Fruit fly (Drosophila melanogaster) whole organism, embryonic: ENCODE data around the gene CG42525.

Experiments used
- Abd-B ChIP-seq: fragments of 200-800 bp; sonication (Bioruptor generic); optimal IDR thresholded peaks from 2 replicates; lab custom pipeline; 2018; ENCODE audit warnings: missing biosample characterization, mild to moderate bottlenecking, missing genetic modification characterization, moderate library complexity
- Antp ChIP-seq: fragments of 200-800 bp; sonication (Bioruptor generic); optimal IDR thresholded peaks from 3 replicates; lab custom pipeline; 2016; ENCODE audit warnings: missing biosample characterization, missing genetic modification characterization
- Atf-2 ChIP-seq: fragments of 200-800 bp; sonication (Bioruptor generic); optimal IDR thresholded peaks from 2 replicates; lab custom pipeline; 2016; ENCODE audit warnings: missing biosample characterization, missing genetic modification characterization
- CG11560 ChIP-seq: fragments of 200-800 bp; sonication (Bioruptor generic); IDR thresholded peaks from 3 replicates; pipeline ENCODE4 v1.3.6; 2022; ENCODE audit warnings: missing biosample characterization, missing genetic modification characterization
- CG13287 ChIP-seq: fragments of 200-800 bp; sonication (Bioruptor generic); IDR thresholded peaks from 2 replicates; pipeline ENCODE4 v1.3.6; 2022; ENCODE audit warnings: missing biosample characterization, missing genetic modification characterization; ENCODE audit not compliant: partially characterized antibody
- CG13296 ChIP-seq: fragments of 200-800 bp; sonication (Bioruptor generic); optimal IDR thresholded peaks from 3 replicates; lab custom pipeline; 2018; ENCODE audit warnings: missing biosample characterization, mild to moderate bottlenecking, missing genetic modification characterization
- CG14014 ChIP-seq: fragments of 200-800 bp; sonication (Bioruptor generic); IDR thresholded peaks from 2 replicates; pipeline ENCODE4 v1.3.6; 2022; ENCODE audit warnings: missing biosample characterization, missing genetic modification characterization
- CG14710 ChIP-seq: fragments of 200-800 bp; sonication (Bioruptor generic); optimal IDR thresholded peaks from 3 replicates; lab custom pipeline; 2019; ENCODE audit warnings: missing biosample characterization, mild to moderate bottlenecking, missing genetic modification characterization, moderate library complexity
- CG14860 ChIP-seq: fragments of 200-800 bp; sonication (Bioruptor generic); IDR thresholded peaks from 3 replicates; pipeline ENCODE4 v1.3.6; 2022; ENCODE audit warnings: missing biosample characterization, missing genetic modification characterization; ENCODE audit not compliant: partially characterized antibody
- CG1647 ChIP-seq: fragments of 200-800 bp; sonication (Bioruptor generic); optimal IDR thresholded peaks from 3 replicates; lab custom pipeline; 2016; ENCODE audit warnings: missing biosample characterization, missing genetic modification characterization
- CG17361 ChIP-seq: fragments of 200-800 bp; sonication (Bioruptor generic); IDR thresholded peaks from 3 replicates; pipeline ENCODE4 v1.3.6; 2022; ENCODE audit warnings: missing biosample characterization, missing genetic modification characterization
- CG18011 ChIP-seq: fragments of 200-800 bp; sonication (Bioruptor generic); optimal IDR thresholded peaks from 2 replicates; lab custom pipeline; 2017; ENCODE audit warnings: missing biosample characterization, missing genetic modification characterization, mild to moderate bottlenecking, moderate library complexity, missing genotype
- CG18599 ChIP-seq: fragments of 200-800 bp; sonication (Bioruptor generic); optimal IDR thresholded peaks from 3 replicates; lab custom pipeline; 2017; ENCODE audit warnings: missing biosample characterization, missing genetic modification characterization, mild to moderate bottlenecking, moderate library complexity, missing genetic modification reagents
- CG30403 ChIP-seq: fragments of 200-800 bp; sonication (Bioruptor generic); optimal IDR thresholded peaks from 3 replicates; lab custom pipeline; 2016; ENCODE audit warnings: missing biosample characterization, missing genetic modification characterization
- CG3065 ChIP-seq: fragments of 200-800 bp; sonication (Bioruptor generic); optimal IDR thresholded peaks from 2 replicates; lab custom pipeline; 2016; ENCODE audit warnings: missing biosample characterization, missing genetic modification characterization
- CG4424 ChIP-seq: fragments of 200-800 bp; sonication (Bioruptor generic); optimal IDR thresholded peaks from 3 replicates; lab custom pipeline; 2016; ENCODE audit warnings: missing biosample characterization, missing genetic modification characterization
- CG6654 ChIP-seq: fragments of 200-800 bp; sonication (Bioruptor generic); optimal IDR thresholded peaks from 2 replicates; lab custom pipeline; 2017; ENCODE audit warnings: missing biosample characterization, mild to moderate bottlenecking, missing genetic modification characterization
- CG6791 ChIP-seq: fragments of 200-800 bp; sonication (Bioruptor generic); IDR thresholded peaks from 3 replicates; pipeline ENCODE4 v1.3.6; 2022; ENCODE audit warnings: missing biosample characterization, missing genetic modification characterization; ENCODE audit not compliant: partially characterized antibody
- CG7357 ChIP-seq: fragments of 200-800 bp; sonication (Bioruptor generic); IDR thresholded peaks from 3 replicates; pipeline ENCODE4 v1.3.6; 2022; ENCODE audit warnings: missing biosample characterization, missing genetic modification characterization
- CG7928 ChIP-seq: fragments of 200-800 bp; sonication (Bioruptor generic); optimal IDR thresholded peaks from 2 replicates; lab custom pipeline; 2017; ENCODE audit warnings: missing biosample characterization, mild to moderate bottlenecking, missing genetic modification characterization
- CG9215 ChIP-seq: fragments of 200-800 bp; sonication (Bioruptor generic); IDR thresholded peaks from 2 replicates; pipeline ENCODE4 v1.3.6; 2022; ENCODE audit warnings: missing biosample characterization, missing genetic modification characterization
- CoRest ChIP-seq: fragments of 200-800 bp; sonication (Bioruptor generic); optimal IDR thresholded peaks from 3 replicates; lab custom pipeline; 2018; ENCODE audit warnings: missing biosample characterization, mild to moderate bottlenecking, missing genetic modification characterization, moderate library complexity
- Dll ChIP-seq: fragments of 200-800 bp; sonication (Bioruptor generic); IDR thresholded peaks from 4 replicates; pipeline ENCODE4 v1.3.6; 2022; ENCODE audit warnings: missing biosample characterization, missing genetic modification characterization; ENCODE audit not compliant: partially characterized antibody
- ERR ChIP-seq: fragments of 200-800 bp; sonication (Bioruptor generic); optimal IDR thresholded peaks from 2 replicates; lab custom pipeline; 2016; ENCODE audit warnings: missing biosample characterization, missing genetic modification characterization
- Ets97D ChIP-seq: fragments of 200-800 bp; sonication (Bioruptor generic); optimal IDR thresholded peaks from 3 replicates; lab custom pipeline; 2016; ENCODE audit warnings: missing biosample characterization, missing genetic modification characterization
- HmgZ ChIP-seq: fragments of 200-800 bp; sonication (Bioruptor generic); optimal IDR thresholded peaks from 2 replicates; lab custom pipeline; 2018; ENCODE audit warnings: missing biosample characterization, mild to moderate bottlenecking, missing genetic modification characterization
- MTF-1 ChIP-seq: fragments of 200-800 bp; sonication (Bioruptor generic); optimal IDR thresholded peaks from 2 replicates; lab custom pipeline; 2018; ENCODE audit warnings: missing biosample characterization, mild to moderate bottlenecking, missing genetic modification characterization, borderline replicate concordance
- Optix ChIP-seq: fragments of 200-800 bp; sonication (Bioruptor generic); IDR thresholded peaks from 3 replicates; pipeline ENCODE4 v1.3.6; 2022; ENCODE audit warnings: missing biosample characterization, missing genetic modification characterization
- PHDP ChIP-seq: fragments of 200-800 bp; sonication (Bioruptor generic); optimal IDR thresholded peaks from 3 replicates; lab custom pipeline; 2018; ENCODE audit warnings: missing biosample characterization, mild to moderate bottlenecking, missing genetic modification characterization, moderate library complexity
- YL-1 ChIP-seq: fragments of 200-800 bp; sonication (Bioruptor generic); optimal IDR thresholded peaks from 3 replicates; lab custom pipeline; 2017; ENCODE audit warnings: missing biosample characterization, mild to moderate bottlenecking, missing genetic modification characterization
- ab ChIP-seq: fragments of 200-800 bp; sonication (Bioruptor generic); optimal IDR thresholded peaks from 2 replicates; lab custom pipeline; 2016; ENCODE audit warnings: missing biosample characterization, missing genetic modification characterization
- ac ChIP-seq: fragments of 200-800 bp; sonication (Bioruptor generic); optimal IDR thresholded peaks from 3 replicates; lab custom pipeline; 2017; ENCODE audit warnings: missing biosample characterization, mild to moderate bottlenecking, missing genetic modification characterization
- az2 ChIP-seq: fragments of 200-800 bp; sonication (Bioruptor generic); optimal IDR thresholded peaks from 3 replicates; lab custom pipeline; 2016; ENCODE audit warnings: missing biosample characterization, missing genetic modification characterization
- chinmo ChIP-seq: fragments of 200-800 bp; sonication (Bioruptor generic); IDR thresholded peaks from 4 replicates; pipeline ENCODE4 v1.3.6; 2022; ENCODE audit warnings: missing biosample characterization, missing genetic modification characterization; ENCODE audit not compliant: partially characterized antibody
- crc ChIP-seq: fragments of 200-800 bp; sonication (Bioruptor generic); optimal IDR thresholded peaks from 2 replicates; lab custom pipeline; 2016; ENCODE audit warnings: missing biosample characterization, missing genetic modification characterization
- dimm ChIP-seq: fragments of 200-800 bp; sonication (Bioruptor generic); IDR thresholded peaks from 2 replicates; pipeline ENCODE4 v1.3.6; 2022; ENCODE audit warnings: missing biosample characterization, missing genetic modification characterization
- dmrt11E ChIP-seq: fragments of 200-800 bp; sonication (Bioruptor generic); optimal IDR thresholded peaks from 3 replicates; lab custom pipeline; 2018; ENCODE audit warnings: missing biosample characterization, mild to moderate bottlenecking, missing genetic modification characterization, moderate library complexity
- fd102C ChIP-seq: fragments of 200-800 bp; sonication (Bioruptor generic); optimal IDR thresholded peaks from 2 replicates; lab custom pipeline; 2018; ENCODE audit warnings: missing biosample characterization, mild to moderate bottlenecking, missing genetic modification characterization, moderate library complexity
- gfzf ChIP-seq: fragments of 200-800 bp; sonication (Bioruptor generic); optimal IDR thresholded peaks from 2 replicates; lab custom pipeline; 2016; ENCODE audit warnings: missing biosample characterization, mild to moderate bottlenecking, missing genetic modification characterization, moderate library complexity
- ind ChIP-seq: fragments of 200-800 bp; sonication (Bioruptor generic); optimal IDR thresholded peaks from 3 replicates; lab custom pipeline; 2016; ENCODE audit warnings: missing biosample characterization, missing genetic modification characterization
- inv ChIP-seq: fragments of 200-800 bp; sonication (Bioruptor generic); IDR thresholded peaks from 2 replicates; pipeline ENCODE4 v1.3.6; 2022; ENCODE audit warnings: missing biosample characterization, missing genetic modification characterization; ENCODE audit not compliant: partially characterized antibody
- kni ChIP-seq: fragments of 200-800 bp; sonication (Bioruptor generic); optimal IDR thresholded peaks from 3 replicates; lab custom pipeline; 2017; ENCODE audit warnings: mild to moderate bottlenecking, missing biosample characterization, missing genetic modification reagents, missing genetic modification characterization
- mirr ChIP-seq: fragments of 200-800 bp; sonication (Bioruptor generic); optimal IDR thresholded peaks from 3 replicates; lab custom pipeline; 2018; ENCODE audit warnings: missing biosample characterization, mild to moderate bottlenecking, missing genetic modification characterization
- mld ChIP-seq: fragments of 200-800 bp; sonication (Bioruptor generic); IDR thresholded peaks from 3 replicates; pipeline ENCODE4 v1.3.6; 2022; ENCODE audit warnings: missing biosample characterization, missing genetic modification characterization; ENCODE audit not compliant: partially characterized antibody
- nerfin-2 ChIP-seq: fragments of 200-800 bp; sonication (Bioruptor generic); IDR thresholded peaks from 2 replicates; pipeline ENCODE4 v1.3.6; 2022; ENCODE audit warnings: missing biosample characterization, missing genetic modification characterization; ENCODE audit not compliant: partially characterized antibody
- pfk ChIP-seq: fragments of 200-800 bp; sonication (Bioruptor generic); optimal IDR thresholded peaks from 2 replicates; lab custom pipeline; 2018; ENCODE audit warnings: missing biosample characterization, mild to moderate bottlenecking, missing genetic modification characterization, moderate library complexity
- rib ChIP-seq: fragments of 200-800 bp; sonication (Bioruptor generic); IDR thresholded peaks from 2 replicates; pipeline ENCODE4 v1.3.6; 2022; ENCODE audit warnings: missing biosample characterization, missing genetic modification characterization
- tgo ChIP-seq: fragments of 200-800 bp; sonication (Bioruptor generic); IDR thresholded peaks from 3 replicates; pipeline ENCODE4 v1.3.6; 2022; ENCODE audit warnings: missing biosample characterization, missing genetic modification characterization
- unpg ChIP-seq: fragments of 200-800 bp; sonication (Bioruptor generic); optimal IDR thresholded peaks from 3 replicates; lab custom pipeline; 2018; ENCODE audit warnings: missing biosample characterization, mild to moderate bottlenecking, missing genetic modification characterization, moderate library complexity
- zen ChIP-seq: fragments of 200-800 bp; sonication (Bioruptor generic); optimal IDR thresholded peaks from 3 replicates; lab custom pipeline; 2018; ENCODE audit warnings: missing biosample characterization, mild to moderate bottlenecking, missing genetic modification characterization, moderate library complexity

CG42525 gene

dm6 chr3L:3164951-3165350 lies 24.6 kb downstream of the CG42525 start, which contains the start of gene CG32280 (continued):
- TF ChIP-seq CG6654 (GFP tag; lab: Kevin White, UChicago) = no peak
- TF ChIP-seq CG17361 (GFP tag; lab: Robert Waterston, UW) = 0 out of 3 replicates have a peak, but pooled peaks have one; percentile 12
- TF ChIP-seq rib (GFP tag; lab: Robert Waterston, UW) = no peak
- no peak for TF ChIP-seq crc (GFP tag; lab: Kevin White, UChicago)
- TF ChIP-seq CG3065 = no peak
- TF ChIP-seq CG6791 = peak; percentile 89
- TF ChIP-seq Ets97D (GFP tag; lab: Kevin White, UChicago) = peak; percentile 38
- peak; percentile 4 for TF ChIP-seq PHDP (tag; lab: Kevin White, UChicago)
- peak; percentile 55 for TF ChIP-seq CG13296 (GFP tag; lab: Kevin White, UChicago)
- TF ChIP-seq unpg (GFP tag; lab: Kevin White, UChicago) = peak; percentile 20
- peak; percentile 6 for TF ChIP-seq CG4424 (GFP tag; lab: Kevin White, UChicago)
- TF ChIP-seq ERR (GFP tag; lab: Kevin White, UChicago) = peak; percentile 5
- peak; percentile 59 for TF ChIP-seq HmgZ (tag; lab: Kevin White, UChicago)
- TF ChIP-seq Antp (GFP tag; lab: Kevin White, UChicago) = peak; percentile 35
- peak; percentile 73; the same call in 1 of the 3 replicates for TF ChIP-seq mld (GFP tag; lab: Robert Waterston, UW)
- peak; percentile 69 for TF ChIP-seq pfk (GFP tag; lab: Kevin White, UChicago)
- no peak for TF ChIP-seq CG1647
- peak; percentile 26 for TF ChIP-seq CoRest (tag; lab: Kevin White, UChicago)
- no peak for TF ChIP-seq fd102C (GFP tag; lab: Kevin White, UChicago)
- TF ChIP-seq Optix (GFP tag; lab: Robert Waterston, UW) = no peak
- TF ChIP-seq ac (GFP tag; lab: Kevin White, UChicago) = no peak
- TF ChIP-seq CG14014 (GFP tag; lab: Robert Waterston, UW) = peak; percentile 16; the same call in 1 of the 2 replicates
- no peak for TF ChIP-seq dimm
- no peak for TF ChIP-seq ind (GFP tag; lab: Kevin White, UChicago)
- TF ChIP-seq mirr = peak; percentile 0
- peak; percentile 82 for TF ChIP-seq CG14860 (GFP tag; lab: Robert Waterston, UW)
- peak; percentile 82 for TF ChIP-seq Dll (GFP tag; lab: Robert Waterston, UW)
- TF ChIP-seq chinmo = peak; percentile 92; the same call in 3 of the 4 replicates
- peak; percentile 91 for TF ChIP-seq CG13287 (GFP tag; lab: Robert Waterston, UW)
- peak; percentile 1 for TF ChIP-seq az2 (GFP tag; lab: Kevin White, UChicago)
- no peak for TF ChIP-seq tgo
- no peak for TF ChIP-seq zen (tag; lab: Kevin White, UChicago)
- TF ChIP-seq CG7357 (GFP tag; lab: Robert Waterston, UW) = no peak
- TF ChIP-seq CG14710 (tag; lab: Kevin White, UChicago) = peak; percentile 31
- no peak for TF ChIP-seq Atf-2 (GFP tag; lab: Kevin White, UChicago)
- TF ChIP-seq nerfin-2 (GFP tag; lab: Robert Waterston, UW) = peak; percentile 81
- peak; percentile 24 for TF ChIP-seq YL-1 (GFP tag; lab: Kevin White, UChicago)
- no peak for TF ChIP-seq CG18011 (GFP tag; lab: Kevin White, UChicago)
- peak; percentile 86 for TF ChIP-seq gfzf (GFP tag; lab: Kevin White, UChicago)
- no peak for TF ChIP-seq dmrt11E (tag; lab: Kevin White, UChicago)
- no peak for TF ChIP-seq CG18599 (GFP tag; lab: Kevin White, UChicago)
- TF ChIP-seq inv (GFP tag; lab: Robert Waterston, UW) = peak; percentile 77
- TF ChIP-seq CG9215 (GFP tag; lab: Robert Waterston, UW) = no peak
- TF ChIP-seq CG11560 (tag; lab: Robert Waterston, UW) = no peak
- no peak for TF ChIP-seq MTF-1 (GFP tag; lab: Kevin White, UChicago)
- TF ChIP-seq ab (GFP tag; lab: Kevin White, UChicago) = no peak
- TF ChIP-seq kni = no peak
- no peak for TF ChIP-seq CG7928
- TF ChIP-seq Abd-B (GFP tag; lab: Kevin White, UChicago) = no peak
- TF ChIP-seq CG30403 (GFP tag; lab: Kevin White, UChicago) = peak; percentile 6
